Worm (Caenorhabditis elegans): Measurements from ENCODE around the gene exo-1.
A peak's percentile ranks its signal among the peaks of the same experiment; 100 is the strongest.

ce11 chrIII:13465918-13466592 lies 42.7 kb downstream of the exo-1 start, which contains the start of gene cdk-5:
- TF ChIP-seq nhr-6 (tag; optimal IDR thresholded peaks at IDR 0.05): peak; percentile 90
- peak; percentile 20 for TF ChIP-seq snpc-4 (tag; optimal IDR thresholded peaks at IDR 0.05)
- no peak for TF ChIP-seq zag-1 (tag; optimal IDR thresholded peaks at IDR 0.05)
- peak; percentile 22 for TF ChIP-seq ceh-16 (tag; optimal IDR thresholded peaks at IDR 0.05)
- peak in 1 of 2 experiments; percentile 32 for TF ChIP-seq mdl-1 (tag; optimal IDR thresholded peaks at IDR 0.05)
- peak; percentile 60 for TF ChIP-seq R02D3.7 (tag; optimal IDR thresholded peaks at IDR 0.05)
- TF ChIP-seq lin-13 (GFP tag; optimal IDR thresholded peaks at IDR 0.05): peak; percentile 88
- TF ChIP-seq nhr-25 (tag; optimal IDR thresholded peaks at IDR 0.05): peak; percentile 94
- no peak for TF ChIP-seq elt-1 (tag; optimal IDR thresholded peaks at IDR 0.05)
- TF ChIP-seq ZK546.5 (tag; optimal IDR thresholded peaks at IDR 0.05): peak; percentile 83
- no peak for TF ChIP-seq ztf-11 (tag; optimal IDR thresholded peaks at IDR 0.05)
- TF ChIP-seq egl-27 (tag; optimal IDR thresholded peaks at IDR 0.05): peak; percentile 86
- peak; percentile 98 for TF ChIP-seq crh-2 (tag; optimal IDR thresholded peaks at IDR 0.05)
